Worm (Caenorhabditis elegans) whole organism, L4/young adult: Measurements from ENCODE around the gene F28A10.1.

Experiments used
- W03F9.2 ChIP-seq: fragments of 150-350 bp; optimal IDR thresholded peaks from 2 replicates; lab custom pipeline; 2014; ENCODE audit warnings: missing biosample characterization, missing genetic modification characterization
- dao-5 ChIP-seq: sonication (generic microtip); optimal IDR thresholded peaks from 2 replicates; lab custom pipeline; 2016; ENCODE audit warnings: missing genotype, missing genetic modification characterization, moderate library complexity, missing compliant biosample characterization
- him-1 ChIP-seq: sonication (generic microtip); optimal IDR thresholded peaks from 2 replicates; lab custom pipeline; 2016; ENCODE audit warnings: missing genotype, missing genetic modification reagents, missing genetic modification characterization, missing compliant biosample characterization

F28A10.1 gene

DNA sequence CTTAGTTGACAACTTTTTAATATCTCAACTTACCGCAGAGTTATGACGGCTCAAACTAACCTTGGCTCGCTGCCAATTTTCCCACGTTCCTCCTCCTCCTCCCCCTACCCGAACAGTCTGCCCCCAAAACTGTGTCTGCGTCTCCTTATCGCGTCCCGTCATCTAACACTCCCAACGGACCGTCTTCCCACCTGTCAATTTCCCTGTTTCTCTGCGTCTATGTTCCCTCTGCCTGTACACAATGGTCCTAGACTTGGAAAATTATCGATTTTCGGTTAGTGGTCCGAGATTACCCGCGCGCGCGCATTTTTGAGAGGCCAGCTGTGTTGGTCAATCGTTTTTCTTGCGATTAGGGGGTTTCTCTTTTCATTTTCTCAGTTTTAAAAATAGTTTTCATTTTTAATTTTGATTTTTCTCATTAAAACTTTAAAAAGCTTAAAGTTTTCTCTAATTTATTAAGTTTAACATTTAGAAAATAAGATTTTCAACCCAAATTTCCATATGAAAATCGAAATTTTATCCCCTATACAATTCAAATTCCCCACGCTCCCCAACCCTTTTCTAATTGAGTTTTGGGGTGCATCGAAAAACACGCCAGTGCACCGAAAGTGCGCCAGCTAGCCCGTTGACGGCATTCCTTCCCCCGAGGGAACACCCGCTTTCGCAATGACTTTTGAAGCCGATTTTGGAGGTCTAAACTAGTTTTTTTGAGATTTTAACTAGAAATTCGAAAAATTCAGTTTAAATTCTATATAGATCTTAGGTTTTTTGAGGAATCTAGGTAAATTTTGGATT is 47.6 kb downstream of the F28A10.1 start, which contains the start of gene alg-2:
TSS of gene alg-2 (plus strand) at position 220 of the 795 bp plus-strand sequence.
- no peak for TF ChIP-seq him-1 (tag; lab: Kevin White, UChicago)

DNA sequence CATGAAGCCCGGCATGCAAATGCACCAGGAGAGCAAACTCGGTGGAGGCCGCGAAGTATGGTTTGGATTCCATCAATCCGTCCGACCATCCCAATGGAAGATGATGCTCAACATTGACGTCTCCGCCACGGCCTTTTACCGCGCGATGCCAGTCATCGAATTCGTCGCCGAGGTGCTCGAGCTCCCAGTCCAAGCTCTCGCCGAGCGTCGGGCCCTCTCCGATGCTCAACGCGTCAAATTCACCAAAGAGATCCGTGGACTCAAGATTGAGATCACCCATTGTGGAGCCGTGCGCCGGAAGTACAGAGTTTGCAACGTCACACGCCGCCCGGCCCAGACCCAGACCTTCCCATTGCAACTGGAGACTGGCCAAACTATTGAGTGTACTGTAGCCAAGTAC is 50.1 kb downstream of the F28A10.1 start:
- TF ChIP-seq W03F9.2: no peak
- TF ChIP-seq him-1 (tag; lab: Kevin White, UChicago): no peak
- TF ChIP-seq dao-5: no peak
